Fruit fly (Drosophila melanogaster): ENCODE data around the gene CG4511.
A peak's percentile ranks its signal among the peaks of the same experiment; 100 is the strongest.

Gene CG4511

DNA sequence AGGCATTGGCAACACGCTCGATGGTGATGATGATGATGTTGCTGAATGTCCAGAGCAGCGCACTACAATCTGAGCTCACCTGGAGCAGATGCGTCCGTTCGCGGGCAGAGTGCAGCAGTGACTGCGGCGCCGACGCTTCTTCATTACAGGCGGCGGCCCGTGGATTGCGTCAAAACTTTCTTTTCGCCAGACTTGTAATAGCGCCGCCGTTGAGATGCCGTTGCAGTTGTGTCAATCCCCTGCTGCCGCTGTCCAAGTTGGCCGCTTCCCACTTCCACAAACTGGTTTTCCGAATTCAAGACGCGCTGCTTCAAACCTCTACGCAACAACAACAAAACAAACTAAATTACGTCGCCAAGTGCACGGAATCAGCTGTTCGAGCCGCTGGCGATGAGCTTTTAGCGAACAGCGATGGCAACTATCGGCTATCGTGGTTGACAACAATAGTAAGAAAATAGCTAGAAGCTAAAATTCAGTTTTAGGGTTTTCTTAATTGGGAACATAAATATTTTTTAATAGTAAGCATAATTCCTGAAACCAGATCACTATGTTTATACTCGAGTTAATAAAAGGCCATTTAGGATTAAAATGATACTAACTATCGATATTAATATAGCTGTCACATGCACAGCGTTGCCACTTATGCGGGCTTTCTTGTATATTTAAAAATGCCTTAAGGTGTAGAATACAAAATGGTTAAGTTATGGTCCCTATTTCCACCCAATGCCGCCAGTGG is 27.7 kb downstream of the CG4511 start, which contains the start of gene Tpc1 (continued):
- TF ChIP-seq CG12769 (tag; optimal IDR thresholded peaks at IDR 0.05): peak; percentile 49
- TF ChIP-seq CG3995 (GFP tag; optimal IDR thresholded peaks at IDR 0.05): peak; percentile 94
- TF ChIP-seq Dref (GFP tag; IDR thresholded peaks at IDR 0.05): peak; percentile 62
- peak; percentile 18 for TF ChIP-seq Side (GFP tag; optimal IDR thresholded peaks at IDR 0.05)
- TF ChIP-seq btn (GFP tag; optimal IDR thresholded peaks at IDR 0.05): no peak
- TF ChIP-seq insv (GFP tag; optimal IDR thresholded peaks at IDR 0.05): no peak
- TF ChIP-seq bcd (GFP tag; optimal IDR thresholded peaks at IDR 0.05): peak; percentile 20
- TF ChIP-seq CG1602 (GFP tag; optimal IDR thresholded peaks at IDR 0.05): peak; percentile 27
- peak; percentile 58 for TF ChIP-seq CG15514 (GFP tag; optimal IDR thresholded peaks at IDR 0.05)
- peak; percentile 95 for TF ChIP-seq BEAF-32 (GFP tag; optimal IDR thresholded peaks at IDR 0.05)
- peak; percentile 91 for TF ChIP-seq CG34224 (GFP tag; IDR thresholded peaks at IDR 0.05; ENCODE audit: partially characterized antibody)
- 0 out of 2 replicates have a peak, but pooled peaks have one; percentile 10 for TF ChIP-seq H2.0 (GFP tag; IDR thresholded peaks at IDR 0.05)
- peak; percentile 50; the same call in 1 of the 3 replicates for TF ChIP-seq zen2 (GFP tag; IDR thresholded peaks at IDR 0.05; ENCODE audit: partially characterized antibody)
- peak; percentile 71 for TF ChIP-seq hb (GFP tag; IDR thresholded peaks at IDR 0.05; ENCODE audit: partially characterized antibody)
- peak; percentile 89 for TF ChIP-seq CG16813 (GFP tag; IDR thresholded peaks at IDR 0.05; ENCODE audit: partially characterized antibody)
- TF ChIP-seq CG18599 (GFP tag; optimal IDR thresholded peaks at IDR 0.05): peak; percentile 8
- no peak for TF ChIP-seq peb (GFP tag; IDR thresholded peaks at IDR 0.05)
- peak; percentile 7 for TF ChIP-seq CG10654 (GFP tag; optimal IDR thresholded peaks at IDR 0.05)
- TF ChIP-seq CG2678 (tag; optimal IDR thresholded peaks at IDR 0.05): peak; percentile 33
- TF ChIP-seq Eip74EF (GFP tag; optimal IDR thresholded peaks at IDR 0.05): peak in 1 of 2 experiments; percentile 55
- TF ChIP-seq CG3847 (GFP tag; IDR thresholded peaks at IDR 0.05): peak; percentile 49; the same call in 1 of the 2 replicates
- peak; percentile 26 for TF ChIP-seq CG9797 (GFP tag; optimal IDR thresholded peaks at IDR 0.05)
- peak; percentile 2 for TF ChIP-seq Ssrp (tag; optimal IDR thresholded peaks at IDR 0.05)
- peak; percentile 20; the same call in 1 of the 2 replicates for TF ChIP-seq NFAT (GFP tag; IDR thresholded peaks at IDR 0.05)
- TF ChIP-seq Myb (GFP tag; optimal IDR thresholded peaks at IDR 0.05): peak; percentile 39
- TF ChIP-seq CG9437 (GFP tag; optimal IDR thresholded peaks at IDR 0.05): peak; percentile 70
- no peak for TF ChIP-seq nom (GFP tag; optimal IDR thresholded peaks at IDR 0.05)
- peak; percentile 41 for TF ChIP-seq maf-S (GFP tag; optimal IDR thresholded peaks at IDR 0.05)
- TF ChIP-seq CG14710 (tag; optimal IDR thresholded peaks at IDR 0.05): peak; percentile 62
- TF ChIP-seq CG34422 (GFP tag; IDR thresholded peaks at IDR 0.05): peak; percentile 37; the same call in 1 of the 3 replicates
- peak; percentile 48 for TF ChIP-seq CG15601 (tag; optimal IDR thresholded peaks at IDR 0.05)
- TF ChIP-seq Bteb2 (GFP tag; optimal IDR thresholded peaks at IDR 0.05): peak; percentile 15
- TF ChIP-seq unpg (GFP tag; optimal IDR thresholded peaks at IDR 0.05): peak; percentile 19
- TF ChIP-seq CG15479 (GFP tag; optimal IDR thresholded peaks at IDR 0.05): no peak
- TF ChIP-seq Meics (GFP tag; optimal IDR thresholded peaks at IDR 0.05): peak; percentile 38
- peak; percentile 28 for TF ChIP-seq CG33213 (GFP tag; optimal IDR thresholded peaks at IDR 0.05)
- peak; percentile 90 for TF ChIP-seq knrl (GFP tag; IDR thresholded peaks at IDR 0.05; ENCODE audit: partially characterized antibody)
- no peak for TF ChIP-seq al (GFP tag; IDR thresholded peaks at IDR 0.05)
- TF ChIP-seq Hr78 (GFP tag; optimal IDR thresholded peaks at IDR 0.05): peak in 1 of 2 experiments; percentile 28
- peak; percentile 16 for TF ChIP-seq CG1603 (tag; optimal IDR thresholded peaks at IDR 0.05)
- peak; percentile 63 for TF ChIP-seq CG12391 (tag; optimal IDR thresholded peaks at IDR 0.05)
- TF ChIP-seq CG17361 (GFP tag; IDR thresholded peaks at IDR 0.05): peak; percentile 44; the same call in 2 of the 3 replicates
- peak; percentile 26 for TF ChIP-seq lbe (GFP tag; optimal IDR thresholded peaks at IDR 0.05)
- peak; percentile 55 for TF ChIP-seq pho (GFP tag; optimal IDR thresholded peaks at IDR 0.05)
- peak; percentile 94 for TF ChIP-seq unc-4 (GFP tag; IDR thresholded peaks at IDR 0.05; ENCODE audit: partially characterized antibody)
- TF ChIP-seq YL-1 (GFP tag; optimal IDR thresholded peaks at IDR 0.05): peak; percentile 23
- TF ChIP-seq Mad (GFP tag; optimal IDR thresholded peaks at IDR 0.05): no peak

Data from whole organism, embryonic.